Worm (Caenorhabditis elegans) whole organism, young adult: ENCODE measurements around the gene Y49F6C.8.

Experiments
- ama-1 ChIP-seq, 3 experiments: fragments of 150-350 bp in 1 of 3; sonication (generic microtip) in 2 of 3; optimal IDR thresholded peaks; 2 replicates each; lab custom pipeline; 2014 to 2018; ENCODE audit warnings: missing biosample characterization in 2 of 3, missing genetic modification characterization in 2 of 3, missing genetic modification reagents in 2 of 3
- ekl-4 ChIP-seq: fragments of 200-800 bp; sonication (Bioruptor generic); IDR thresholded peaks from 2 replicates; pipeline ENCODE4 v1.3.6; 2022; ENCODE audit warnings: missing genetic modification reagents, missing genetic modification characterization, missing compliant biosample characterization
- let-607 ChIP-seq, 2 experiments: fragments of 200-800 bp in 1 of 2; sonication (Bioruptor generic) in 1 of 2; sonication (generic microtip) in 1 of 2; optimal IDR thresholded peaks; 2 replicates each; lab custom pipeline; 2016 to 2018; ENCODE audit warnings: mild to moderate bottlenecking in 2 of 2, missing compliant biosample characterization in 2 of 2, missing genetic modification characterization in 2 of 2, moderate library complexity in 2 of 2, missing genotype in 1 of 2
- rcor-1 ChIP-seq: fragments of 200-800 bp; sonication (Bioruptor generic); IDR thresholded peaks from 2 replicates; pipeline ENCODE4 v1.3.6; 2022; ENCODE audit warnings: missing genetic modification reagents, missing genetic modification characterization, missing compliant biosample characterization
- ztf-6 ChIP-seq: fragments of 200-800 bp; sonication (Bioruptor generic); IDR thresholded peaks from 2 replicates; pipeline ENCODE4 v1.3.6; 2022; ENCODE audit warnings: missing genetic modification reagents, missing genetic modification characterization, missing compliant biosample characterization

DNA sequence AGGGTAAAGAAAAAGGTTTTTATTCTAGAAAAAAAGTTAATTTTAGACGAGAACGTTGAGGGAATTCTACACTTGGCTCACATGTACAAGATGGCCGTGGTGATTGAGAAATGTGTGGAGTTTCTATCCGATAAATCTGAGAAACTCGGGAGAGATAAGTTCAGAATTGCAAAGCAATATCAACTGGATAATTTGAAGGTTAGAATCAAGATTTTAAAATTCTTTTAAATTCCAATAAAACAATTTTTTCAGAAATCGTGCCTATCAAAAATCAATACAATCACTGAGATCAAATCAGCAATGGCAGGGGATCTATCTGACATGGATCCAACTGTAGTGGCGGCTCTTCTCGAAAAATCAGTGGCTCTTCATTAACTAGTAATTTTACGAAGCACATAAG, 8.4 kb upstream of the Y49F6C.8 start, which contains the start of gene Y49F6C.2:
- TF ChIP-seq ama-1 (optimal IDR thresholded peaks at IDR 0.05; lab: Kevin White, UChicago) = no peak
- TF ChIP-seq ama-1 (GFP tag; optimal IDR thresholded peaks at IDR 0.05; lab: Kevin White, UChicago) = no peak
- TF ChIP-seq rcor-1 (GFP tag; lab: Robert Waterston, UW) = no peak
- TF ChIP-seq let-607 (tag; optimal IDR thresholded peaks at IDR 0.05; lab: Kevin White, UChicago) = no peak
- TF ChIP-seq ekl-4 (GFP tag; lab: Robert Waterston, UW) = no peak
- TF ChIP-seq ztf-6 = no peak
